Worm (Caenorhabditis elegans): ENCODE data around the gene K10H10.6.

Gene K10H10.6

DNA sequence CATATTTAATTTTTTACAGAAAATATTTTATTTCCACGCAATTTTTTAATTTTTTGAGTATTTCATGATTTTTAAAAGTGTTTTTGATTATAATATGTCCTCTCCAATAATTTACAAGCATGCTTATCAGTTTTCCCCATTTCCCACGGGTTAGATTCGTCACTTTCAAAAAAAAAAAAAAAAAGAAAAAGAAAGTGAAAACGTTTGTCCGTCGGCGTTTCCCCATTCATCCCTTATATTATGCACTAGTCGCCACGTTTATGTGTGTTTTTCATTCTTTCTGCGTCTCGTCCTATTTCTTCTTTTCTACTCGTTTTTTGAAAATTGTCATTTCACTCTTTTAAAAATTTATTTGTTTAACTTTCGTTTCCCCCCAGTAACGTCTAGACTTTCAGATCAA, 13.7 kb upstream of the K10H10.6 start, which contains the start of gene vnut-1 (continued):
- peak; percentile 97 for TF ChIP-seq blmp-1 (tag; optimal IDR thresholded peaks at IDR 0.05)
- peak; percentile 39 for TF ChIP-seq nhr-90 (tag; optimal IDR thresholded peaks at IDR 0.05; ENCODE audit: poor library complexity)
- TF ChIP-seq lir-3 (tag; optimal IDR thresholded peaks at IDR 0.05; ENCODE audit: poor library complexity) = no peak
- TF ChIP-seq sptf-1 (tag; optimal IDR thresholded peaks at IDR 0.05) = no peak
- no peak for TF ChIP-seq ces-1 (GFP tag; optimal IDR thresholded peaks at IDR 0.05)
- no peak for TF ChIP-seq alr-1 (tag; optimal IDR thresholded peaks at IDR 0.05; ENCODE audit: borderline replicate concordance)
- no peak for TF ChIP-seq nhr-76 (tag; optimal IDR thresholded peaks at IDR 0.05)
- TF ChIP-seq dpl-1 (GFP tag; optimal IDR thresholded peaks at IDR 0.05) = peak in 2 of 3 experiments; percentile 10 to 27
- TF ChIP-seq irx-1 (tag; optimal IDR thresholded peaks at IDR 0.05) = no peak
- TF ChIP-seq nhr-71 (tag; optimal IDR thresholded peaks at IDR 0.05) = peak; percentile 52
- peak; percentile 5 to 11 for TF ChIP-seq efl-1 (optimal IDR thresholded peaks at IDR 0.05)
- peak; percentile 2 to 27 for TF ChIP-seq efl-1 (GFP tag; optimal IDR thresholded peaks at IDR 0.05 in 1 of 2)
- no peak for TF ChIP-seq tbx-2 (tag; optimal IDR thresholded peaks at IDR 0.05)
- TF ChIP-seq unc-62 (GFP tag; optimal IDR thresholded peaks at IDR 0.05) = no peak
- no peak for TF ChIP-seq dsc-1 (tag; optimal IDR thresholded peaks at IDR 0.05)
- TF ChIP-seq grh-1 (GFP tag; IDR thresholded peaks at IDR 0.05) = no peak
- TF ChIP-seq unc-98 (GFP tag; IDR thresholded peaks at IDR 0.05) = no peak
- TF ChIP-seq nhr-20 (tag; optimal IDR thresholded peaks at IDR 0.05) = peak; percentile 37
- no peak for TF ChIP-seq tlp-1 (tag; optimal IDR thresholded peaks at IDR 0.05)
- no peak for TF ChIP-seq vab-15 (tag; optimal IDR thresholded peaks at IDR 0.05)
- no peak for TF ChIP-seq ztf-11 (tag; optimal IDR thresholded peaks at IDR 0.05)
- TF ChIP-seq skn-1 (tag; optimal IDR thresholded peaks at IDR 0.05) = no peak
- TF ChIP-seq ceh-82 (tag; optimal IDR thresholded peaks at IDR 0.05) = peak in 1 of 3 experiments; percentile 7
- no peak for TF ChIP-seq nhr-47 (tag; optimal IDR thresholded peaks at IDR 0.05)
- no peak for TF ChIP-seq pag-3 (tag; optimal IDR thresholded peaks at IDR 0.05; ENCODE audit: borderline replicate concordance, insufficient read depth)
- no peak for TF ChIP-seq zip-4 (GFP tag; optimal IDR thresholded peaks at IDR 0.05)
- TF ChIP-seq nhr-77 (tag; optimal IDR thresholded peaks at IDR 0.05) = no peak
- TF ChIP-seq sup-37 (GFP tag; optimal IDR thresholded peaks at IDR 0.05) = no peak
- TF ChIP-seq nhr-28 (tag; optimal IDR thresholded peaks at IDR 0.05) = no peak
- peak in 1 of 6 experiments; percentile 6 for TF ChIP-seq elt-3 (tag; optimal IDR thresholded peaks at IDR 0.05)
- peak; percentile 72 for TF ChIP-seq nhr-85 (tag)
- no peak for TF ChIP-seq pax-3 (tag; optimal IDR thresholded peaks at IDR 0.05)
- TF ChIP-seq lin-39 (tag; optimal IDR thresholded peaks at IDR 0.05) = no peak
- peak; percentile 50 for TF ChIP-seq elt-2 (tag; optimal IDR thresholded peaks at IDR 0.05)
- peak; percentile 13 to 26 for TF ChIP-seq lsy-2 (tag; optimal IDR thresholded peaks at IDR 0.05)
- TF ChIP-seq sox-4 (tag; optimal IDR thresholded peaks at IDR 0.05) = no peak
- TF ChIP-seq mdl-1 (tag; optimal IDR thresholded peaks at IDR 0.05) = no peak
- no peak for TF ChIP-seq fkh-8 (tag; optimal IDR thresholded peaks at IDR 0.05)
- TF ChIP-seq ceh-90 (tag; optimal IDR thresholded peaks at IDR 0.05) = no peak
- no peak for TF ChIP-seq nhr-84 (tag; optimal IDR thresholded peaks at IDR 0.05)
- no peak for TF ChIP-seq lin-13 (GFP tag; optimal IDR thresholded peaks at IDR 0.05)
- no peak for TF ChIP-seq hpl-2 (GFP tag; optimal IDR thresholded peaks at IDR 0.05)
- no peak for TF ChIP-seq C04F5.9 (tag; optimal IDR thresholded peaks at IDR 0.05)
- TF ChIP-seq nhr-12 (tag; optimal IDR thresholded peaks at IDR 0.05) = no peak
- no peak for TF ChIP-seq xbp-1 (tag; optimal IDR thresholded peaks at IDR 0.05)
- no peak for TF ChIP-seq isw-1 (GFP tag; IDR thresholded peaks at IDR 0.05)
- TF ChIP-seq egl-27 (tag; optimal IDR thresholded peaks at IDR 0.05) = no peak
- TF ChIP-seq efl-3 (GFP tag; optimal IDR thresholded peaks at IDR 0.05) = no peak
- no peak for TF ChIP-seq ama-1 (optimal IDR thresholded peaks at IDR 0.05)
- TF ChIP-seq egl-13 (tag; optimal IDR thresholded peaks at IDR 0.05) = no peak
- TF ChIP-seq unc-130 (tag; optimal IDR thresholded peaks at IDR 0.05) = no peak
- no peak for TF ChIP-seq C16A3.4 (tag; optimal IDR thresholded peaks at IDR 0.05)

Measured in whole organism, L1 larva.